Fruit fly (Drosophila melanogaster) whole organism, embryonic: ENCODE data around the gene vkg.
A peak's percentile ranks its signal among the peaks of the same experiment; 100 is the strongest.

Source experiments
- Bdp1 ChIP-seq: fragments of 200-800 bp; sonication (Bioruptor generic); optimal IDR thresholded peaks from 3 replicates; lab custom pipeline; 2016; ENCODE audit warnings: missing biosample characterization, missing genetic modification characterization
- CG10274 ChIP-seq: fragments of 200-800 bp; sonication (Bioruptor generic); optimal IDR thresholded peaks from 3 replicates; lab custom pipeline; 2017; ENCODE audit warnings: missing biosample characterization, mild to moderate bottlenecking, missing genetic modification characterization
- CG1233 ChIP-seq: fragments of 200-800 bp; sonication (Bioruptor generic); optimal IDR thresholded peaks from 4 replicates; lab custom pipeline; 2018; ENCODE audit warnings: missing biosample characterization, mild to moderate bottlenecking, missing genetic modification characterization
- CG14965 ChIP-seq: fragments of 200-800 bp; sonication (Bioruptor generic); optimal IDR thresholded peaks from 2 replicates; lab custom pipeline; 2016; ENCODE audit warnings: missing biosample characterization, missing genetic modification characterization, borderline replicate concordance
- CG15073 ChIP-seq: fragments of 200-800 bp; sonication (Bioruptor generic); optimal IDR thresholded peaks from 2 replicates; lab custom pipeline; 2016; ENCODE audit warnings: missing biosample characterization, missing genetic modification characterization
- CG15601 ChIP-seq: fragments of 200-800 bp; sonication (Bioruptor generic); optimal IDR thresholded peaks from 3 replicates; lab custom pipeline; 2019; ENCODE audit warnings: missing biosample characterization, mild to moderate bottlenecking, missing genetic modification characterization, moderate library complexity
- CG17328 ChIP-seq: fragments of 200-800 bp; sonication (Bioruptor generic); IDR thresholded peaks from 2 replicates; pipeline ENCODE4 v1.3.6; 2022; ENCODE audit warnings: missing biosample characterization, missing genetic modification characterization
- CG17359 ChIP-seq: fragments of 200-800 bp; sonication (Bioruptor generic); optimal IDR thresholded peaks from 3 replicates; lab custom pipeline; 2018; ENCODE audit warnings: missing biosample characterization, mild to moderate bottlenecking, missing genetic modification characterization, moderate library complexity
- CG2712 ChIP-seq: fragments of 200-800 bp; optimal IDR thresholded peaks from 3 replicates; lab custom pipeline; 2019; ENCODE audit warnings: missing biosample characterization, mild to moderate bottlenecking, missing genetic modification characterization, moderate library complexity
- CG32767 ChIP-seq: fragments of 200-800 bp; sonication (Bioruptor generic); IDR thresholded peaks from 2 replicates; pipeline ENCODE4 v1.3.6; 2022; ENCODE audit warnings: missing biosample characterization, missing genetic modification characterization
- CG3838 ChIP-seq: fragments of 200-800 bp; sonication (Bioruptor generic); optimal IDR thresholded peaks from 3 replicates; lab custom pipeline; 2016; ENCODE audit warnings: missing biosample characterization, missing genetic modification characterization
- CG6683 ChIP-seq: fragments of 200-800 bp; sonication (Bioruptor generic); optimal IDR thresholded peaks from 2 replicates; lab custom pipeline; 2017; ENCODE audit warnings: missing biosample characterization, mild to moderate bottlenecking, missing genetic modification characterization, missing genetic modification reagents
- CG7928 ChIP-seq: fragments of 200-800 bp; sonication (Bioruptor generic); optimal IDR thresholded peaks from 2 replicates; lab custom pipeline; 2017; ENCODE audit warnings: missing biosample characterization, mild to moderate bottlenecking, missing genetic modification characterization
- CG8089 ChIP-seq: fragments of 200-800 bp; sonication (Bioruptor generic); optimal IDR thresholded peaks from 3 replicates; lab custom pipeline; 2016; ENCODE audit warnings: missing biosample characterization, missing genetic modification characterization
- CG8290 ChIP-seq, 3 experiments: fragments of 200-800 bp; sonication (Bioruptor generic); optimal IDR thresholded peaks; 2 replicates each; lab custom pipeline; 2016 to 2019; ENCODE audit warnings: missing biosample characterization in 3 of 3, missing genetic modification characterization in 3 of 3, mild to moderate bottlenecking in 2 of 3, moderate library complexity in 1 of 3
- CG8388 ChIP-seq: fragments of 200-800 bp; sonication (Bioruptor generic); optimal IDR thresholded peaks from 2 replicates; lab custom pipeline; 2019; ENCODE audit warnings: missing biosample characterization, mild to moderate bottlenecking, missing genetic modification characterization, moderate library complexity
- Dip2 ChIP-seq: fragments of 200-800 bp; sonication (Bioruptor generic); IDR thresholded peaks from 2 replicates; pipeline ENCODE4 v1.3.6; 2022; ENCODE audit warnings: missing biosample characterization, missing genetic modification characterization
- Ets65A ChIP-seq: fragments of 200-800 bp; sonication (Bioruptor generic); peaks from one replicate; lab custom pipeline; 2016; ENCODE audit warnings: missing biosample characterization, missing genetic modification characterization
- GATAe ChIP-seq: fragments of 200-800 bp; sonication (Bioruptor generic); conservative IDR thresholded peaks from 2 replicates; pipeline ENCODE4 v1.3.6; 2022; ENCODE audit warnings: missing biosample characterization, missing genetic modification characterization
- Hand ChIP-seq: fragments of 200-800 bp; sonication (Bioruptor generic); optimal IDR thresholded peaks from 2 replicates; lab custom pipeline; 2017; ENCODE audit warnings: mild to moderate bottlenecking, missing biosample characterization, missing genetic modification reagents, missing genetic modification characterization
- Hey ChIP-seq: fragments of 200-800 bp; sonication (Bioruptor generic); optimal IDR thresholded peaks from 3 replicates; lab custom pipeline; 2018; ENCODE audit warnings: missing biosample characterization, mild to moderate bottlenecking, missing genetic modification characterization
- Jarid2 ChIP-seq: fragments of 200-800 bp; sonication (Bioruptor generic); optimal IDR thresholded peaks from 3 replicates; lab custom pipeline; 2017; ENCODE audit warnings: mild to moderate bottlenecking, missing biosample characterization, missing genetic modification reagents, missing genetic modification characterization
- Kr ChIP-seq: fragments of 200-800 bp; sonication (Bioruptor generic); optimal IDR thresholded peaks from 2 replicates; lab custom pipeline; 2017; ENCODE audit warnings: missing biosample characterization, mild to moderate bottlenecking, missing genetic modification characterization
- MESR4 ChIP-seq: fragments of 200-800 bp; sonication (Bioruptor generic); optimal IDR thresholded peaks from 2 replicates; lab custom pipeline; 2018; ENCODE audit warnings: missing biosample characterization, mild to moderate bottlenecking, missing genetic modification characterization, moderate library complexity
- Mad ChIP-seq: fragments of 200-800 bp; sonication (Bioruptor generic); optimal IDR thresholded peaks from 2 replicates; lab custom pipeline; 2016; ENCODE audit warnings: missing biosample characterization, missing genetic modification characterization
- NFAT ChIP-seq: fragments of 200-800 bp; sonication (Bioruptor generic); IDR thresholded peaks from 2 replicates; pipeline ENCODE4 v1.3.6; 2022; ENCODE audit warnings: missing biosample characterization, missing genetic modification characterization
- Nf-YB ChIP-seq: fragments of 200-800 bp; sonication (Bioruptor generic); optimal IDR thresholded peaks from 3 replicates; lab custom pipeline; 2019; ENCODE audit warnings: missing biosample characterization, mild to moderate bottlenecking, missing genetic modification characterization, moderate library complexity
- Ptx1 ChIP-seq: fragments of 200-800 bp; sonication (Bioruptor generic); IDR thresholded peaks from 2 replicates; pipeline ENCODE4 v1.3.6; 2022; ENCODE audit warnings: missing biosample characterization, missing genetic modification characterization
- Ravus ChIP-seq: fragments of 200-800 bp; sonication (Bioruptor generic); IDR thresholded peaks from 2 replicates; pipeline ENCODE4 v1.3.6; 2022; ENCODE audit warnings: missing biosample characterization, missing genetic modification characterization
- Rfx ChIP-seq: fragments of 200-800 bp; sonication (Bioruptor generic); IDR thresholded peaks from 2 replicates; pipeline ENCODE4 v1.3.6; 2022; ENCODE audit warnings: missing biosample characterization, missing genetic modification characterization
- Trl ChIP-seq, 3 experiments: fragments of >200 bp in 2 of 3; fragments of 200-800 bp in 1 of 3; sonication (Bioruptor generic) in 1 of 3; optimal IDR thresholded peaks; 2 replicates in 1 of 3; 3 replicates in 2 of 3; lab custom pipeline; 2016 to 2017; ENCODE audit warnings: missing biosample characterization in 1 of 3, missing genetic modification characterization in 1 of 3
- Vsx1 ChIP-seq: fragments of 200-800 bp; sonication (Bioruptor generic); optimal IDR thresholded peaks from 2 replicates; lab custom pipeline; 2017; ENCODE audit warnings: missing biosample characterization, mild to moderate bottlenecking, missing genetic modification characterization, missing genetic modification reagents
- Xbp1 ChIP-seq: fragments of 200-800 bp; sonication (Bioruptor generic); optimal IDR thresholded peaks from 3 replicates; lab custom pipeline; 2016; ENCODE audit warnings: missing biosample characterization, mild to moderate bottlenecking, missing genetic modification characterization
- az2 ChIP-seq: fragments of 200-800 bp; sonication (Bioruptor generic); optimal IDR thresholded peaks from 3 replicates; lab custom pipeline; 2016; ENCODE audit warnings: missing biosample characterization, missing genetic modification characterization
- cg ChIP-seq: fragments of 200-800 bp; sonication (Bioruptor generic); optimal IDR thresholded peaks from 3 replicates; lab custom pipeline; 2019; ENCODE audit warnings: missing biosample characterization, mild to moderate bottlenecking, missing genetic modification characterization, moderate library complexity
- dan ChIP-seq: fragments of 200-800 bp; sonication (Bioruptor generic); IDR thresholded peaks from 2 replicates; pipeline ENCODE4 v1.3.6; 2022; ENCODE audit warnings: missing biosample characterization, missing genetic modification characterization
- gce ChIP-seq: fragments of 200-800 bp; sonication (Bioruptor generic); IDR thresholded peaks from 3 replicates; pipeline ENCODE4 v1.3.6; 2022; ENCODE audit warnings: missing biosample characterization, missing genetic modification characterization
- lov ChIP-seq, 2 experiments: fragments of 200-800 bp in 1 of 2; fragments of >200 bp in 1 of 2; sonication (Bioruptor generic) in 1 of 2; IDR thresholded peaks in 1 of 2; optimal IDR thresholded peaks in 1 of 2; 2 replicates in 1 of 2; 3 replicates in 1 of 2; pipeline versions ENCODE4 v1.3.6 to Lab custom; 2017 to 2022; ENCODE audit warnings: missing biosample characterization in 1 of 2, missing genetic modification characterization in 1 of 2
- nerfin-1 ChIP-seq: fragments of 200-800 bp; sonication (Bioruptor generic); optimal IDR thresholded peaks from 3 replicates; lab custom pipeline; 2019; ENCODE audit warnings: missing biosample characterization, mild to moderate bottlenecking, missing genetic modification characterization, moderate library complexity
- oc ChIP-seq: fragments of 200-800 bp; sonication (Bioruptor generic); optimal IDR thresholded peaks from 2 replicates; lab custom pipeline; 2018; ENCODE audit warnings: missing biosample characterization, mild to moderate bottlenecking, missing genetic modification characterization, moderate library complexity
- pzg ChIP-seq: fragments of 200-800 bp; sonication (Bioruptor generic); optimal IDR thresholded peaks from 3 replicates; lab custom pipeline; 2018; ENCODE audit warnings: missing biosample characterization, mild to moderate bottlenecking, missing genetic modification characterization, moderate library complexity
- repo ChIP-seq: fragments of 200-800 bp; sonication (Bioruptor generic); optimal IDR thresholded peaks from 2 replicates; lab custom pipeline; 2016; ENCODE audit warnings: missing biosample characterization, missing genetic modification characterization
- salm ChIP-seq: fragments of 200-800 bp; sonication (Bioruptor generic); optimal IDR thresholded peaks from 2 replicates; lab custom pipeline; 2018; ENCODE audit warnings: missing biosample characterization, mild to moderate bottlenecking, missing genetic modification characterization
- sens-2 ChIP-seq: fragments of 200-800 bp; sonication (Bioruptor generic); IDR thresholded peaks from 2 replicates; pipeline ENCODE4 v1.3.6; 2022; ENCODE audit warnings: missing biosample characterization, missing genetic modification characterization
- sob ChIP-seq: fragments of 200-800 bp; sonication (Bioruptor generic); IDR thresholded peaks from 2 replicates; pipeline ENCODE4 v1.3.6; 2022; ENCODE audit warnings: missing biosample characterization, missing genetic modification characterization
- wek ChIP-seq: fragments of 200-800 bp; sonication (Bioruptor generic); optimal IDR thresholded peaks from 3 replicates; lab custom pipeline; 2018; ENCODE audit warnings: missing biosample characterization, mild to moderate bottlenecking, missing genetic modification characterization, moderate library complexity
- zfh1 ChIP-seq: fragments of 200-800 bp; sonication (Bioruptor generic); IDR thresholded peaks from 3 replicates; pipeline ENCODE4 v1.3.6; 2022; ENCODE audit warnings: missing biosample characterization, missing genetic modification characterization
- zfh2 ChIP-seq: fragments of 200-800 bp; sonication (Bioruptor generic); optimal IDR thresholded peaks from 2 replicates; lab custom pipeline; 2016; ENCODE audit warnings: missing biosample characterization, missing genetic modification characterization

The vkg gene

DNA sequence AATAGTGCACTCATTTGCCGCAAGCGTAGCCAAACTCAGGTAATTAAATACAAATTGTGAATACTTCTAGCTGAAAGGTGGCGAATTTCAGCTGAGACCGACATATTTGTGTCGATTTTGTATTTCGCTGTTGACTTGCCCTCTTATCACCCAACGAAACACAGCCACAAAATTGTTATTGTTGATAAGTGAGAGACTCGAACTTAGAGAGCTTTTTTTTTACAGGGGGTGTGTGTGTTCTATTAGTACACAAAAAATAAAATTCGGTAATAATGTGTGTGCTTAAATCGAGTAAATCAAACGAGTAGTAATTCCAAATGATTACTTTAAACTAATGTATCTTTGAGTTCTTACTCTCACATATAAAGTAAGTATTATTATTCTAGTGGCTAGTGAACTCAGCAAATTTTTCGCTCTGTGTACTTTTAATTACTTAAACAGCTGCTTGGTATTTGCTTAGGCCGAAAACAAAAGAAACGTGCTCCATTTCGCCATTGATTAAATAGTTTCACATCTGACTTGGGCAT is 33.0 kb upstream of the vkg start (continued):
- no peak for TF ChIP-seq CG8089 (GFP tag; lab: Kevin White, UChicago)
- TF ChIP-seq dan (GFP tag; lab: Robert Waterston, UW), result no peak
- TF ChIP-seq Nf-YB (GFP tag; lab: Kevin White, UChicago), result peak; percentile 42
- 0 out of 3 replicates have a peak, but pooled peaks have one; percentile 29 for TF ChIP-seq gce (GFP tag; lab: Robert Waterston, UW)
- TF ChIP-seq wek (GFP tag; lab: Kevin White, UChicago), result peak; percentile 37
- TF ChIP-seq Kr (GFP tag; lab: Kevin White, UChicago), result no peak
- peak; percentile 30 for TF ChIP-seq cg (GFP tag; lab: Kevin White, UChicago)
- no peak for TF ChIP-seq Mad (GFP tag; lab: Kevin White, UChicago)
- TF ChIP-seq MESR4, result no peak
- TF ChIP-seq CG8290 (GFP tag; optimal IDR thresholded peaks at IDR 0.05; lab: Kevin White, UChicago), result peak; percentile 17
- peak in 1 of 2 experiments; percentile 49 for TF ChIP-seq CG8290 (tag; optimal IDR thresholded peaks at IDR 0.05; lab: Kevin White, UChicago)
- TF ChIP-seq CG8388 (GFP tag; lab: Kevin White, UChicago), result peak; percentile 52
- no peak for TF ChIP-seq lov (optimal IDR thresholded peaks at IDR 0.05; lab: Kevin White, UChicago)
- TF ChIP-seq lov (GFP tag; IDR thresholded peaks at IDR 0.05; lab: Robert Waterston, UW), result 0 out of 3 replicates have a peak, but pooled peaks have one; percentile 20
- peak; percentile 15 for TF ChIP-seq repo (GFP tag; lab: Kevin White, UChicago)
- peak; percentile 33 for TF ChIP-seq oc (tag; lab: Kevin White, UChicago)
- TF ChIP-seq zfh2 (GFP tag; lab: Kevin White, UChicago), result peak; percentile 59
- TF ChIP-seq CG3838 (GFP tag; lab: Kevin White, UChicago), result peak; percentile 9
- TF ChIP-seq Ets65A (GFP tag; lab: Kevin White, UChicago), result peak; percentile 88
- peak; percentile 45 for TF ChIP-seq CG15601 (tag; lab: Kevin White, UChicago)
- peak; percentile 73 for TF ChIP-seq Ptx1 (GFP tag; lab: Robert Waterston, UW)
- peak; percentile 51; the same call in 1 of the 3 replicates for TF ChIP-seq zfh1 (GFP tag; lab: Robert Waterston, UW)
- peak; percentile 42; the same call in 1 of the 2 replicates for TF ChIP-seq sens-2
- TF ChIP-seq CG10274 (GFP tag; lab: Kevin White, UChicago), result peak; percentile 15
- TF ChIP-seq sob, result peak; percentile 75
- peak; percentile 57 for TF ChIP-seq CG2712 (tag; lab: Kevin White, UChicago)
- peak; percentile 45 for TF ChIP-seq Hand (GFP tag; lab: Kevin White, UChicago)
- peak; percentile 32 for TF ChIP-seq Bdp1 (GFP tag; lab: Kevin White, UChicago)
- TF ChIP-seq Dip2, result no peak
- TF ChIP-seq Trl (optimal IDR thresholded peaks at IDR 0.05; lab: Kevin White, UChicago), result no peak
- peak; percentile 77 for TF ChIP-seq Trl (GFP tag; optimal IDR thresholded peaks at IDR 0.05; lab: Kevin White, UChicago)
- peak; percentile 74 for TF ChIP-seq CG17328 (GFP tag; lab: Robert Waterston, UW)
- peak; percentile 36 for TF ChIP-seq Xbp1 (GFP tag; lab: Kevin White, UChicago)
- TF ChIP-seq pzg (GFP tag; lab: Kevin White, UChicago), result no peak
- TF ChIP-seq CG6683 (GFP tag; lab: Kevin White, UChicago), result peak; percentile 61
- peak; percentile 0 for TF ChIP-seq nerfin-1 (tag; lab: Kevin White, UChicago)
- TF ChIP-seq az2 (GFP tag; lab: Kevin White, UChicago), result peak; percentile 42
- peak; percentile 31; the same call in 1 of the 2 replicates for TF ChIP-seq NFAT (GFP tag; lab: Robert Waterston, UW)
- TF ChIP-seq Ravus (GFP tag; lab: Robert Waterston, UW), result peak; percentile 18
- no peak for TF ChIP-seq CG32767 (GFP tag; lab: Robert Waterston, UW)
- TF ChIP-seq CG7928, result peak; percentile 20
- peak; percentile 82 for TF ChIP-seq Rfx (GFP tag; lab: Robert Waterston, UW)
- TF ChIP-seq Hey (tag; lab: Kevin White, UChicago), result peak; percentile 6
- no peak for TF ChIP-seq CG15073 (GFP tag; lab: Kevin White, UChicago)
- TF ChIP-seq CG14965 (GFP tag; lab: Kevin White, UChicago), result no peak
- peak; percentile 24 for TF ChIP-seq salm
- peak; percentile 31 for TF ChIP-seq Vsx1 (GFP tag; lab: Kevin White, UChicago)
- no peak; the same call in 1 of the 2 replicates for TF ChIP-seq GATAe (GFP tag; lab: Robert Waterston, UW)
- peak; percentile 12 for TF ChIP-seq Jarid2 (GFP tag; lab: Kevin White, UChicago)
- peak; percentile 67 for TF ChIP-seq CG17359 (tag; lab: Kevin White, UChicago)
- peak; percentile 52 for TF ChIP-seq CG1233
